Fruit fly (Drosophila melanogaster): ENCODE results near the gene Glyp.

Gene Glyp

dm6 chr2L:2130157-2130987 is at the start of gene Glyp (continued):
- TF ChIP-seq dan (GFP tag; IDR thresholded peaks at IDR 0.05) (peak; percentile 51; the same call in 1 of the 2 replicates), Asciz (GFP tag; optimal IDR thresholded peaks at IDR 0.05) (peak; percentile 97), Ssrp (tag; optimal IDR thresholded peaks at IDR 0.05) (peak; percentile 96), CG4730 (GFP tag; IDR thresholded peaks at IDR 0.05) (peak; percentile 91), CG15696 (tag; optimal IDR thresholded peaks at IDR 0.05) (peak; percentile 87), CG4617 (GFP tag; optimal IDR thresholded peaks at IDR 0.05; ENCODE audit: borderline replicate concordance) (peak; percentile 83), CG9932 (GFP tag; IDR thresholded peaks at IDR 0.05) (peak; percentile 96), cato (GFP tag; optimal IDR thresholded peaks at IDR 0.05; ENCODE audit: borderline replicate concordance) (peak; percentile 83), sens-2 (GFP tag; IDR thresholded peaks at IDR 0.05) (peak; percentile 82), mam (GFP tag; optimal IDR thresholded peaks at IDR 0.05) (peak; percentile 69), CG1792 (GFP tag; optimal IDR thresholded peaks at IDR 0.05) (no peak), pfk (GFP tag; optimal IDR thresholded peaks at IDR 0.05) (peak; percentile 62), gfzf (GFP tag; optimal IDR thresholded peaks at IDR 0.05) (no peak), H2.0 (GFP tag; IDR thresholded peaks at IDR 0.05) (peak; percentile 92), CG17328 (GFP tag; IDR thresholded peaks at IDR 0.05) (peak; percentile 94), Sox100B (GFP tag; optimal IDR thresholded peaks at IDR 0.05) (peak; percentile 97), CG11093 (GFP tag; IDR thresholded peaks at IDR 0.05) (peak; percentile 92), CG11247 (GFP tag; IDR thresholded peaks at IDR 0.05) (peak; percentile 91), GATAe (GFP tag; conservative IDR thresholded peaks at IDR 0.05) (peak; percentile 93), Bgb (GFP tag; IDR thresholded peaks at IDR 0.05; ENCODE audit: partially characterized antibody) (peak; percentile 36; the same call in 1 of the 2 replicates), slbo (GFP tag; IDR thresholded peaks at IDR 0.05) (peak; percentile 97), CG30020 (tag; optimal IDR thresholded peaks at IDR 0.05) (peak; percentile 84), Sry-δ (GFP tag; optimal IDR thresholded peaks at IDR 0.05) (peak; percentile 25), cg (GFP tag; optimal IDR thresholded peaks at IDR 0.05) (peak; percentile 28), CG10959 (GFP tag; IDR thresholded peaks at IDR 0.05) (peak; percentile 59; the same call in 1 of the 2 replicates), lbe (GFP tag; optimal IDR thresholded peaks at IDR 0.05) (peak; percentile 94), BtbVII (GFP tag; optimal IDR thresholded peaks at IDR 0.05) (peak; percentile 99), luna (GFP tag; optimal IDR thresholded peaks at IDR 0.05) (no peak), Meics (GFP tag; optimal IDR thresholded peaks at IDR 0.05) (peak; percentile 99), ems (GFP tag; optimal IDR thresholded peaks at IDR 0.05) (peak; percentile 85), hth (optimal IDR thresholded peaks at IDR 0.05) (no peak), CG17829 (tag; optimal IDR thresholded peaks at IDR 0.05) (peak; percentile 98), Ets65A (GFP tag) (peak; percentile 95), CG12942 (GFP tag; optimal IDR thresholded peaks at IDR 0.05) (peak; percentile 95), ara (GFP tag; IDR thresholded peaks at IDR 0.05) (peak; percentile 91), ase (GFP tag; IDR thresholded peaks at IDR 0.05) (peak; percentile 91), CG2712 (tag; optimal IDR thresholded peaks at IDR 0.05) (peak; percentile 98), CG18619 (GFP tag; optimal IDR thresholded peaks at IDR 0.05) (peak; percentile 98), Rx (GFP tag; IDR thresholded peaks at IDR 0.05) (peak; percentile 91), fru (optimal IDR thresholded peaks at IDR 0.05) (no peak), sob (GFP tag; IDR thresholded peaks at IDR 0.05) (peak; percentile 97), CG1832 (GFP tag; optimal IDR thresholded peaks at IDR 0.05) (peak; percentile 90), eve (GFP tag; optimal IDR thresholded peaks at IDR 0.05) (no peak), CG30431 (GFP tag; optimal IDR thresholded peaks at IDR 0.05) (peak; percentile 91), Fer1 (GFP tag; optimal IDR thresholded peaks at IDR 0.05) (peak; percentile 99), CG18011 (GFP tag; optimal IDR thresholded peaks at IDR 0.05) (peak; percentile 91), hkb (optimal IDR thresholded peaks at IDR 0.05) (no peak), hkb (GFP tag; IDR thresholded peaks at IDR 0.05) (peak; percentile 97), CG2889 (GFP tag; IDR thresholded peaks at IDR 0.05) (peak; percentile 87; the same call in 2 of the 3 replicates), dmrt99B (tag; optimal IDR thresholded peaks at IDR 0.05) (peak; percentile 98)
